Worm (Caenorhabditis elegans) whole organism, L4 larva: ENCODE data around the gene C49F5.5.
A peak's percentile ranks its signal among the peaks of the same experiment; 100 is the strongest.

Source experiments
- F10B5.3 ChIP-seq: sonication (generic microtip); optimal IDR thresholded peaks from 2 replicates; lab custom pipeline; 2016; ENCODE audit warnings: mild to moderate bottlenecking, missing genetic modification characterization, missing compliant biosample characterization
- F49E8.2 ChIP-seq: sonication (generic microtip); optimal IDR thresholded peaks from 2 replicates; lab custom pipeline; 2016; ENCODE audit warnings: missing compliant biosample characterization, mild to moderate bottlenecking, missing genetic modification characterization, borderline replicate concordance
- aha-1 ChIP-seq: fragments of 150-350 bp; peaks from one replicate; lab custom pipeline; 2014; ENCODE audit warnings: missing biosample characterization, missing genetic modification characterization
- ama-1 ChIP-seq: fragments of 150-350 bp; optimal IDR thresholded peaks from 2 replicates; lab custom pipeline; 2014; ENCODE audit warnings: inconsistent platforms, mixed read lengths
- arid-1 ChIP-seq: fragments of 200-800 bp; sonication (Bioruptor generic); conservative IDR thresholded peaks from 2 replicates; pipeline ENCODE4 v1.3.6; 2022; ENCODE audit warnings: missing genetic modification reagents, missing genetic modification characterization, missing compliant biosample characterization
- ceh-20 ChIP-seq: fragments of 200-800 bp; sonication (Bioruptor generic); IDR thresholded peaks from 2 replicates; pipeline ENCODE4 v1.3.6; 2022; ENCODE audit warnings: missing genetic modification reagents, missing genetic modification characterization, missing compliant biosample characterization
- ceh-28 ChIP-seq: fragments of 150-350 bp; optimal IDR thresholded peaks from 2 replicates; lab custom pipeline; 2014; ENCODE audit warnings: missing biosample characterization, missing genetic modification reagents, missing genetic modification characterization
- ceh-62 ChIP-seq: sonication (generic microtip); optimal IDR thresholded peaks from 2 replicates; lab custom pipeline; 2017; ENCODE audit warnings: missing biosample characterization, missing genetic modification characterization
- ctbp-1 ChIP-seq: fragments of 200-800 bp; sonication (Bioruptor generic); IDR thresholded peaks from 2 replicates; pipeline ENCODE4 v1.3.6; 2022; ENCODE audit warnings: missing genetic modification reagents, missing genetic modification characterization, missing compliant biosample characterization
- dmd-6 ChIP-seq: fragments of 200-800 bp; sonication (Bioruptor generic); IDR thresholded peaks from 2 replicates; pipeline ENCODE4 v1.3.6; 2022; ENCODE audit warnings: missing genetic modification reagents, missing genetic modification characterization, missing compliant biosample characterization
- dmd-9 ChIP-seq: fragments of 200-800 bp; sonication (Bioruptor generic); IDR thresholded peaks from 2 replicates; pipeline ENCODE4 v1.3.6; 2022; ENCODE audit warnings: missing genetic modification reagents, missing genetic modification characterization, missing compliant biosample characterization
- dve-1 ChIP-seq: sonication (generic microtip); optimal IDR thresholded peaks from 2 replicates; lab custom pipeline; 2017; ENCODE audit warnings: antibody characterized with exemption, mild to moderate bottlenecking, missing genetic modification characterization, missing compliant biosample characterization; ENCODE audit not compliant: insufficient read depth
- egl-43 ChIP-seq: fragments of 200-800 bp; sonication (Bioruptor generic); IDR thresholded peaks from 2 replicates; pipeline ENCODE4 v1.3.6; 2022; ENCODE audit warnings: missing genetic modification reagents, missing genetic modification characterization, missing compliant biosample characterization
- fkh-10 ChIP-seq: fragments of 150-350 bp; optimal IDR thresholded peaks from 2 replicates; lab custom pipeline; 2014; ENCODE audit warnings: missing biosample characterization, missing genetic modification reagents, missing genetic modification characterization
- gei-8 ChIP-seq: fragments of 200-800 bp; sonication (Bioruptor generic); optimal IDR thresholded peaks from 2 replicates; lab custom pipeline; 2018; ENCODE audit warnings: mild to moderate bottlenecking, missing genetic modification characterization, missing compliant biosample characterization
- hif-1 ChIP-seq, 2 experiments: sonication (generic microtip); optimal IDR thresholded peaks; 2 replicates each; lab custom pipeline; 2016 to 2017; ENCODE audit warnings: missing compliant biosample characterization in 2 of 2, missing genetic modification characterization in 2 of 2, missing genetic modification reagents in 2 of 2, missing genotype in 2 of 2, mild to moderate bottlenecking in 1 of 2
- hlh-11 ChIP-seq: fragments of 200-800 bp; sonication (Bioruptor generic); optimal IDR thresholded peaks from 2 replicates; lab custom pipeline; 2018; ENCODE audit warnings: mild to moderate bottlenecking, missing genetic modification characterization, missing compliant biosample characterization
- hlh-30 ChIP-seq: sonication (generic microtip); optimal IDR thresholded peaks from 2 replicates; lab custom pipeline; 2017; ENCODE audit warnings: antibody characterized with exemption, mild to moderate bottlenecking, missing genetic modification characterization, missing compliant biosample characterization; ENCODE audit not compliant: insufficient read depth
- hmg-1.1 ChIP-seq: fragments of 200-800 bp; sonication (Bioruptor generic); IDR thresholded peaks from 2 replicates; pipeline ENCODE4 v1.3.6; 2022; ENCODE audit warnings: missing genetic modification reagents, missing genetic modification characterization, missing compliant biosample characterization
- lin-13 ChIP-seq: fragments of 150-350 bp; optimal IDR thresholded peaks from 2 replicates; lab custom pipeline; 2014; ENCODE audit warnings: missing biosample characterization, missing genetic modification reagents, missing genetic modification characterization
- lin-39 ChIP-seq: fragments of 150-350 bp; optimal IDR thresholded peaks from 2 replicates; lab custom pipeline; 2014; ENCODE audit warnings: missing biosample characterization, missing genetic modification reagents, missing genetic modification characterization
- mdt-29 ChIP-seq: fragments of 200-800 bp; sonication (Bioruptor generic); IDR thresholded peaks from 2 replicates; pipeline ENCODE4 v1.3.6; 2022; ENCODE audit warnings: missing genetic modification reagents, missing genetic modification characterization, missing compliant biosample characterization
- mxl-3 ChIP-seq: fragments of 200-800 bp; sonication (Bioruptor generic); optimal IDR thresholded peaks from 2 replicates; lab custom pipeline; 2018; ENCODE audit warnings: mild to moderate bottlenecking, missing genetic modification characterization, missing compliant biosample characterization
- nhr-10 ChIP-seq: fragments of 150-350 bp; optimal IDR thresholded peaks from 2 replicates; lab custom pipeline; 2014; ENCODE audit warnings: missing biosample characterization, missing genetic modification characterization
- nhr-28 ChIP-seq: fragments of 150-350 bp; optimal IDR thresholded peaks from 2 replicates; lab custom pipeline; 2014; ENCODE audit warnings: missing biosample characterization, missing genetic modification characterization
- nhr-41 ChIP-seq: fragments of 200-800 bp; sonication (Bioruptor generic); IDR thresholded peaks from 2 replicates; pipeline ENCODE4 v1.3.6; 2022; ENCODE audit warnings: missing genetic modification reagents, missing genetic modification characterization, missing compliant biosample characterization
- nhr-48 ChIP-seq: sonication (generic microtip); optimal IDR thresholded peaks from 2 replicates; lab custom pipeline; 2016; ENCODE audit warnings: mild to moderate bottlenecking, missing genetic modification characterization, missing compliant biosample characterization
- nhr-6 ChIP-seq: fragments of 150-350 bp; optimal IDR thresholded peaks from 2 replicates; lab custom pipeline; 2014; ENCODE audit warnings: missing biosample characterization, missing genetic modification characterization
- nhr-76 ChIP-seq: fragments of 150-350 bp; optimal IDR thresholded peaks from 2 replicates; lab custom pipeline; 2014; ENCODE audit warnings: missing biosample characterization, missing genetic modification characterization
- pha-4 ChIP-seq, 2 experiments: fragments of 150-350 bp in 1 of 2; fragments of 200-800 bp in 1 of 2; sonication (Bioruptor generic) in 1 of 2; IDR thresholded peaks in 1 of 2; optimal IDR thresholded peaks in 1 of 2; 2 replicates each; pipeline versions ENCODE4 v1.3.6 to Lab custom; 2014 to 2022; ENCODE audit warnings: missing genetic modification characterization in 2 of 2, missing genetic modification reagents in 2 of 2, missing biosample characterization in 1 of 2, missing compliant biosample characterization in 1 of 2
- php-3 ChIP-seq: fragments of 200-800 bp; sonication (Bioruptor generic); IDR thresholded peaks from 2 replicates; pipeline ENCODE4 v1.3.6; 2022; ENCODE audit warnings: missing genetic modification reagents, missing genetic modification characterization, missing compliant biosample characterization
- pqm-1 ChIP-seq: sonication (generic microtip); optimal IDR thresholded peaks from 2 replicates; lab custom pipeline; 2017; ENCODE audit warnings: missing biosample characterization, missing genetic modification characterization
- rbr-2 ChIP-seq: sonication (generic microtip); optimal IDR thresholded peaks from 2 replicates; lab custom pipeline; 2016; ENCODE audit warnings: missing genotype, missing genetic modification characterization, missing compliant biosample characterization
- saeg-2 ChIP-seq: fragments of 200-800 bp; sonication (Bioruptor generic); IDR thresholded peaks from 2 replicates; pipeline ENCODE4 v1.3.6; 2022; ENCODE audit warnings: missing genetic modification reagents, missing genetic modification characterization, missing compliant biosample characterization
- snpc-4 ChIP-seq: fragments of 150-350 bp; optimal IDR thresholded peaks from 2 replicates; lab custom pipeline; 2014; ENCODE audit warnings: missing biosample characterization, missing genetic modification characterization
- spr-1 ChIP-seq: sonication (generic microtip); optimal IDR thresholded peaks from 2 replicates; lab custom pipeline; 2016; ENCODE audit warnings: mild to moderate bottlenecking, missing genetic modification characterization, missing compliant biosample characterization
- unc-130 ChIP-seq: sonication (generic microtip); optimal IDR thresholded peaks from 2 replicates; lab custom pipeline; 2016; ENCODE audit warnings: missing genetic modification reagents, missing genetic modification characterization, missing compliant biosample characterization
- unc-62 ChIP-seq, 3 experiments: fragments of 150-350 bp in 1 of 3; sonication (generic microtip); optimal IDR thresholded peaks in 2 of 3; peaks in 1 of 3; 1 replicate in 1 of 3; 2 replicates in 2 of 3; lab custom pipeline; 2014 to 2017; ENCODE audit warnings: missing biosample characterization in 3 of 3, missing genetic modification characterization in 3 of 3, missing genetic modification reagents in 3 of 3, missing genotype in 1 of 3
- vab-7 ChIP-seq: fragments of 200-800 bp; sonication (Bioruptor generic); IDR thresholded peaks from 2 replicates; pipeline ENCODE4 v1.3.6; 2022; ENCODE audit warnings: missing genetic modification reagents, missing genetic modification characterization, missing compliant biosample characterization
- zip-2 ChIP-seq: fragments of 150-350 bp; optimal IDR thresholded peaks from 2 replicates; lab custom pipeline; 2014; ENCODE audit warnings: missing biosample characterization, missing genetic modification characterization
- ztf-7 ChIP-seq: fragments of 150-350 bp; optimal IDR thresholded peaks from 2 replicates; lab custom pipeline; 2014; ENCODE audit warnings: missing biosample characterization, missing genetic modification characterization

Gene C49F5.5

ce11 chrX:11965163-11965562 lies 20.8 kb upstream of the C49F5.5 start:
- peak; percentile 40 for TF ChIP-seq hlh-30 (tag; lab: Kevin White, UChicago)
- no peak for TF ChIP-seq zip-2 (tag; lab: Kevin White, UChicago)
- no peak for TF ChIP-seq ztf-7 (tag; lab: Kevin White, UChicago)
- TF ChIP-seq nhr-76 (tag; lab: Kevin White, UChicago), result no peak
- TF ChIP-seq mdt-29 (GFP tag; lab: Robert Waterston, UW), result no peak

- peak; percentile 55 for TF ChIP-seq hlh-11 (tag; lab: Kevin White, UChicago)
- no peak for TF ChIP-seq nhr-6 (tag; lab: Kevin White, UChicago)
- peak; percentile 58 for TF ChIP-seq aha-1 (tag; lab: Kevin White, UChicago)
- no peak for TF ChIP-seq dmd-9 (GFP tag; lab: Robert Waterston, UW)
- TF ChIP-seq mxl-3, result peak; percentile 58
- TF ChIP-seq rbr-2 (tag; lab: Kevin White, UChicago), result no peak
- no peak for TF ChIP-seq spr-1 (tag; lab: Kevin White, UChicago)
- no peak for TF ChIP-seq ceh-20 (GFP tag; lab: Robert Waterston, UW)
- TF ChIP-seq unc-130 (GFP tag; lab: Kevin White, UChicago), result no peak
- TF ChIP-seq php-3 (GFP tag; lab: Robert Waterston, UW), result 0 out of 2 replicates have a peak, but pooled peaks have one; percentile 18
- no peak for TF ChIP-seq egl-43 (GFP tag; lab: Robert Waterston, UW)
- TF ChIP-seq F49E8.2 (tag; lab: Kevin White, UChicago), result no peak
- no peak for TF ChIP-seq vab-7 (GFP tag; lab: Robert Waterston, UW)
- no peak for TF ChIP-seq nhr-41 (GFP tag; lab: Robert Waterston, UW)
- TF ChIP-seq snpc-4 (tag; lab: Kevin White, UChicago), result no peak
- TF ChIP-seq nhr-28, result peak; percentile 60
- no peak for TF ChIP-seq ztf-7 (tag; lab: Kevin White, UChicago)
- no peak for TF ChIP-seq lin-13 (GFP tag; lab: Kevin White, UChicago)
- no peak for TF ChIP-seq ceh-62
- no peak for TF ChIP-seq saeg-2 (GFP tag; lab: Robert Waterston, UW)
- TF ChIP-seq hmg-1.1 (GFP tag; lab: Robert Waterston, UW), result no peak
- no peak for TF ChIP-seq gei-8 (GFP tag; lab: Kevin White, UChicago)
- peak; percentile 54 for TF ChIP-seq dve-1
- TF ChIP-seq fkh-10 (GFP tag; lab: Kevin White, UChicago), result no peak
- no peak for TF ChIP-seq hif-1 (tag; optimal IDR thresholded peaks at IDR 0.05; lab: Kevin White, UChicago)
- no peak for TF ChIP-seq F10B5.3
- peak; percentile 14 for TF ChIP-seq pqm-1 (tag; lab: Kevin White, UChicago)
- peak; percentile 56 for TF ChIP-seq dmd-6 (GFP tag; lab: Robert Waterston, UW)
- TF ChIP-seq lin-39 (tag; lab: Kevin White, UChicago), result no peak
- TF ChIP-seq pha-4 (GFP tag; IDR thresholded peaks at IDR 0.05; lab: Robert Waterston, UW), result no peak
- TF ChIP-seq pha-4 (tag; optimal IDR thresholded peaks at IDR 0.05; lab: Kevin White, UChicago), result no peak
- TF ChIP-seq arid-1 (GFP tag; lab: Robert Waterston, UW), result no peak
- TF ChIP-seq ctbp-1, result no peak
- peak; percentile 4 for TF ChIP-seq nhr-48 (tag; lab: Kevin White, UChicago)
- no peak for TF ChIP-seq unc-62 (GFP tag; optimal IDR thresholded peaks at IDR 0.05 in 1 of 2; lab: Kevin White, UChicago)
- TF ChIP-seq unc-62 (tag; optimal IDR thresholded peaks at IDR 0.05; lab: Kevin White, UChicago), result no peak
- TF ChIP-seq nhr-10 (tag; lab: Kevin White, UChicago), result no peak
- peak; percentile 85 for TF ChIP-seq ama-1 (lab: Kevin White, UChicago)
- TF ChIP-seq ceh-28 (tag; lab: Kevin White, UChicago), result no peak
Observed at ce11 chrX:11965663-11966304, 20.2 kb upstream of the C49F5.5 start, which contains the start of gene sams-1. TSS of gene sams-1 (plus strand) at chrX:11965962.
